Worm (Caenorhabditis elegans) whole organism, late embryonic: ENCODE data around the gene F14D2.11.

Experiments
- C08G9.2 ChIP-seq: sonication (generic microtip); optimal IDR thresholded peaks from 2 replicates; lab custom pipeline; 2016; ENCODE audit warnings: mild to moderate bottlenecking, missing genetic modification characterization, moderate library complexity, missing compliant biosample characterization
- C38D4.7 ChIP-seq: fragments of 200-800 bp; sonication (Bioruptor generic); optimal IDR thresholded peaks from 2 replicates; lab custom pipeline; 2018; ENCODE audit warnings: mild to moderate bottlenecking, missing genetic modification characterization, moderate library complexity, missing compliant biosample characterization
- F13H6.1 ChIP-seq: sonication (generic microtip); optimal IDR thresholded peaks from 2 replicates; lab custom pipeline; 2016; ENCODE audit warnings: missing genetic modification characterization, missing compliant biosample characterization
- ceh-18 ChIP-seq: sonication (generic microtip); optimal IDR thresholded peaks from 2 replicates; lab custom pipeline; 2016; ENCODE audit warnings: missing genetic modification characterization, missing compliant biosample characterization
- ceh-2 ChIP-seq: sonication (generic microtip); optimal IDR thresholded peaks from 2 replicates; lab custom pipeline; 2016; ENCODE audit warnings: missing genotype, missing genetic modification characterization, missing compliant biosample characterization
- ceh-22 ChIP-seq: sonication (generic microtip); optimal IDR thresholded peaks from 2 replicates; lab custom pipeline; 2017; ENCODE audit warnings: missing biosample characterization, missing genetic modification characterization
- ceh-24 ChIP-seq: sonication (generic microtip); optimal IDR thresholded peaks from 2 replicates; lab custom pipeline; 2016; ENCODE audit warnings: mild to moderate bottlenecking, missing genetic modification characterization, missing compliant biosample characterization
- ceh-31 ChIP-seq: sonication (generic microtip); optimal IDR thresholded peaks from 2 replicates; lab custom pipeline; 2016; ENCODE audit warnings: missing genetic modification characterization, missing compliant biosample characterization
- ceh-34 ChIP-seq: sonication (generic microtip); optimal IDR thresholded peaks from 2 replicates; lab custom pipeline; 2016; ENCODE audit warnings: mild to moderate bottlenecking, missing genetic modification characterization, missing compliant biosample characterization
- ceh-45 ChIP-seq: fragments of 200-800 bp; sonication (Bioruptor generic); IDR thresholded peaks from 2 replicates; pipeline ENCODE4 v1.3.6; 2022; ENCODE audit warnings: missing genetic modification reagents, missing genetic modification characterization, missing compliant biosample characterization
- ceh-48 ChIP-seq: sonication (generic microtip); optimal IDR thresholded peaks from 2 replicates; lab custom pipeline; 2016; ENCODE audit warnings: missing genetic modification characterization, inconsistent platforms, missing compliant biosample characterization
- ceh-9 ChIP-seq: sonication (generic microtip); optimal IDR thresholded peaks from 2 replicates; lab custom pipeline; 2016; ENCODE audit warnings: mild to moderate bottlenecking, missing genetic modification characterization, inconsistent platforms, missing compliant biosample characterization
- che-1 ChIP-seq: sonication (generic microtip); optimal IDR thresholded peaks from 2 replicates; lab custom pipeline; 2016; ENCODE audit warnings: mild to moderate bottlenecking, missing genetic modification characterization, missing compliant biosample characterization
- dve-1 ChIP-seq: sonication (generic microtip); optimal IDR thresholded peaks from 2 replicates; lab custom pipeline; 2017; ENCODE audit warnings: antibody characterized with exemption, mild to moderate bottlenecking, missing genetic modification characterization, missing compliant biosample characterization
- elt-2 ChIP-seq: sonication (generic microtip); optimal IDR thresholded peaks from 2 replicates; lab custom pipeline; 2016; ENCODE audit warnings: missing genetic modification reagents, missing genetic modification characterization, missing compliant biosample characterization
- fax-1 ChIP-seq: sonication (generic microtip); optimal IDR thresholded peaks from 2 replicates; lab custom pipeline; 2016; ENCODE audit warnings: missing genotype, missing genetic modification characterization, missing compliant biosample characterization
- fkh-6 ChIP-seq: sonication (generic microtip); optimal IDR thresholded peaks from 2 replicates; lab custom pipeline; 2016; ENCODE audit warnings: missing genetic modification characterization, missing compliant biosample characterization
- gmeb-2 ChIP-seq: sonication (generic microtip); optimal IDR thresholded peaks from 2 replicates; lab custom pipeline; 2016; ENCODE audit warnings: missing genetic modification characterization, inconsistent platforms, missing compliant biosample characterization
- hlh-13 ChIP-seq: fragments of 200-800 bp; sonication (Bioruptor generic); optimal IDR thresholded peaks from 2 replicates; lab custom pipeline; 2018; ENCODE audit warnings: mild to moderate bottlenecking, missing genetic modification characterization, missing compliant biosample characterization
- hlh-15 ChIP-seq: sonication (generic microtip); optimal IDR thresholded peaks from 2 replicates; lab custom pipeline; 2016; ENCODE audit warnings: missing genetic modification characterization, missing compliant biosample characterization
- hlh-30 ChIP-seq: sonication (generic microtip); optimal IDR thresholded peaks from 2 replicates; lab custom pipeline; 2017; ENCODE audit warnings: antibody characterized with exemption, missing genetic modification characterization, missing compliant biosample characterization; ENCODE audit not compliant: insufficient read depth
- hlh-6 ChIP-seq: sonication (generic microtip); optimal IDR thresholded peaks from 2 replicates; lab custom pipeline; 2016; ENCODE audit warnings: missing genotype, missing genetic modification characterization, missing compliant biosample characterization
- hlh-8 ChIP-seq: sonication (generic microtip); optimal IDR thresholded peaks from 2 replicates; lab custom pipeline; 2016; ENCODE audit warnings: missing genotype, missing genetic modification characterization, missing compliant biosample characterization
- lin-11 ChIP-seq: fragments of 200-800 bp; sonication (Bioruptor generic); optimal IDR thresholded peaks from 2 replicates; lab custom pipeline; 2018; ENCODE audit warnings: mild to moderate bottlenecking, missing genetic modification characterization, missing compliant biosample characterization
- madf-2 ChIP-seq: sonication (generic microtip); optimal IDR thresholded peaks from 2 replicates; lab custom pipeline; 2017; ENCODE audit warnings: missing genetic modification characterization, missing compliant biosample characterization
- mec-3 ChIP-seq: sonication (generic microtip); optimal IDR thresholded peaks from 2 replicates; lab custom pipeline; 2016; ENCODE audit warnings: borderline replicate concordance, missing genetic modification characterization, missing compliant biosample characterization
- nhr-11 ChIP-seq: fragments of 150-350 bp; optimal IDR thresholded peaks from 2 replicates; lab custom pipeline; 2014; ENCODE audit warnings: missing biosample characterization, missing genetic modification characterization
- npax-4 ChIP-seq: sonication (generic microtip); optimal IDR thresholded peaks from 2 replicates; lab custom pipeline; 2016; ENCODE audit warnings: missing genetic modification characterization, missing compliant biosample characterization
- pag-3 ChIP-seq: sonication (generic microtip); optimal IDR thresholded peaks from 2 replicates; lab custom pipeline; 2016; ENCODE audit warnings: missing compliant biosample characterization, missing genetic modification characterization, borderline replicate concordance
- pat-9 ChIP-seq: fragments of 200-800 bp; sonication (Bioruptor generic); optimal IDR thresholded peaks from 2 replicates; lab custom pipeline; 2018; ENCODE audit warnings: mild to moderate bottlenecking, missing genetic modification characterization, moderate library complexity, missing compliant biosample characterization
- pha-2 ChIP-seq: sonication (generic microtip); optimal IDR thresholded peaks from 2 replicates; lab custom pipeline; 2017; ENCODE audit warnings: mild to moderate bottlenecking, missing genetic modification characterization, missing compliant biosample characterization
- pha-4 ChIP-seq: fragments of 150-350 bp; optimal IDR thresholded peaks from 2 replicates; lab custom pipeline; 2018; ENCODE audit warnings: missing biosample characterization, missing genetic modification reagents, missing genetic modification characterization
- pqm-1 ChIP-seq: sonication (generic microtip); optimal IDR thresholded peaks from 2 replicates; lab custom pipeline; 2016; ENCODE audit warnings: missing genetic modification characterization, missing compliant biosample characterization
- pros-1 ChIP-seq: fragments of 150-350 bp; optimal IDR thresholded peaks from 2 replicates; lab custom pipeline; 2014; ENCODE audit warnings: missing biosample characterization, missing genetic modification reagents, missing genetic modification characterization
- rnt-1 ChIP-seq: sonication (generic microtip); optimal IDR thresholded peaks from 2 replicates; lab custom pipeline; 2016; ENCODE audit warnings: missing genetic modification characterization, missing compliant biosample characterization
- sdc-2 ChIP-seq: sonication (generic microtip); optimal IDR thresholded peaks from 2 replicates; lab custom pipeline; 2016; ENCODE audit warnings: missing genotype, missing genetic modification characterization, missing compliant biosample characterization
- sox-4 ChIP-seq: sonication (generic microtip); optimal IDR thresholded peaks from 2 replicates; lab custom pipeline; 2017; ENCODE audit warnings: mild to moderate bottlenecking, missing genetic modification characterization, inconsistent platforms, missing compliant biosample characterization
- ttx-3 ChIP-seq: sonication (generic microtip); optimal IDR thresholded peaks from 2 replicates; lab custom pipeline; 2016; ENCODE audit warnings: missing genetic modification reagents, missing genetic modification characterization, missing compliant biosample characterization
- unc-3 ChIP-seq, 2 experiments: fragments of 200-800 bp in 1 of 2; sonication (Bioruptor generic) in 1 of 2; sonication (generic microtip) in 1 of 2; conservative IDR thresholded peaks in 1 of 2; optimal IDR thresholded peaks in 1 of 2; 2 replicates each; pipeline versions ENCODE4 v1.3.6 to Lab custom; 2016 to 2022; ENCODE audit warnings: missing compliant biosample characterization in 2 of 2, missing genetic modification characterization in 2 of 2, missing genetic modification reagents in 1 of 2
- ztf-16 ChIP-seq: sonication (generic microtip); optimal IDR thresholded peaks from 2 replicates; lab custom pipeline; 2017; ENCODE audit warnings: missing genetic modification characterization, missing compliant biosample characterization

The F14D2.11 gene

DNA sequence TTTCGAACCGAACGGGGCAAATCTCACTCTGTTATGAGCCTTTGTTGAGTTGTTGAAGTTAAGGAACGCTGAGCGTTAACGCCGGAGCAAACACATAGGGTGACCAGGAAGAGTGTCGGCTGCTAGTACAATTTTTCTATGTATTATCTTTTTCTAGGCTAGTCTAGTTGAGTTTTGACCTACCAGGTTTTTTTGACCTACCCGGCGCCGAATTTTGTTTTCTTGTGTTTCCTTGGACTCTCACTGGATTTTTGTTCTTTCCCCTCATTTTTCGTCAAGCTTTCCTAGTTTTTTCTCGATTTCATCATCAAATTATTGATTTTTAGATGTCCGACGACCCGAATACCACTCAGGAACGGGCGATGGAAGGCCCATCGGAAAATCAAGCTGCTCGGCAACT, 39.6 kb upstream of the F14D2.11 start, which contains the start of gene T06D4.1:
TSS of gene T06D4.1 (plus strand) at position 321 of the 400 bp plus-strand sequence.
- no peak for TF ChIP-seq che-1 (tag; lab: Kevin White, UChicago)

DNA sequence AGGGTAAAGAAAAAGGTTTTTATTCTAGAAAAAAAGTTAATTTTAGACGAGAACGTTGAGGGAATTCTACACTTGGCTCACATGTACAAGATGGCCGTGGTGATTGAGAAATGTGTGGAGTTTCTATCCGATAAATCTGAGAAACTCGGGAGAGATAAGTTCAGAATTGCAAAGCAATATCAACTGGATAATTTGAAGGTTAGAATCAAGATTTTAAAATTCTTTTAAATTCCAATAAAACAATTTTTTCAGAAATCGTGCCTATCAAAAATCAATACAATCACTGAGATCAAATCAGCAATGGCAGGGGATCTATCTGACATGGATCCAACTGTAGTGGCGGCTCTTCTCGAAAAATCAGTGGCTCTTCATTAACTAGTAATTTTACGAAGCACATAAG, 36.4 kb upstream of the F14D2.11 start, which contains the start of gene Y49F6C.2:
TSS of gene Y49F6C.2 (plus strand) at position 301 of the 400 bp plus-strand sequence.
- no peak for TF ChIP-seq ceh-31 (tag; lab: Kevin White, UChicago)
- no peak for TF ChIP-seq dve-1 (tag; lab: Kevin White, UChicago)
- TF ChIP-seq ttx-3 (tag; lab: Kevin White, UChicago): no peak
- no peak for TF ChIP-seq pha-2 (tag; lab: Kevin White, UChicago)
- TF ChIP-seq unc-3 (GFP tag; conservative IDR thresholded peaks at IDR 0.05; lab: Robert Waterston, UW): no peak
- TF ChIP-seq unc-3 (tag; optimal IDR thresholded peaks at IDR 0.05; lab: Kevin White, UChicago): no peak
- no peak for TF ChIP-seq hlh-30 (tag; lab: Kevin White, UChicago)
- no peak for TF ChIP-seq ceh-22 (tag; lab: Kevin White, UChicago)
- TF ChIP-seq nhr-11 (tag; lab: Kevin White, UChicago): no peak
- no peak for TF ChIP-seq ceh-2 (tag; lab: Kevin White, UChicago)
- TF ChIP-seq ceh-9: no peak
- no peak for TF ChIP-seq pha-4 (tag; lab: Kevin White, UChicago)
- TF ChIP-seq sdc-2 (tag; lab: Kevin White, UChicago): no peak
- TF ChIP-seq pros-1: no peak
- TF ChIP-seq, all 69 proteins: peak for 0

DNA sequence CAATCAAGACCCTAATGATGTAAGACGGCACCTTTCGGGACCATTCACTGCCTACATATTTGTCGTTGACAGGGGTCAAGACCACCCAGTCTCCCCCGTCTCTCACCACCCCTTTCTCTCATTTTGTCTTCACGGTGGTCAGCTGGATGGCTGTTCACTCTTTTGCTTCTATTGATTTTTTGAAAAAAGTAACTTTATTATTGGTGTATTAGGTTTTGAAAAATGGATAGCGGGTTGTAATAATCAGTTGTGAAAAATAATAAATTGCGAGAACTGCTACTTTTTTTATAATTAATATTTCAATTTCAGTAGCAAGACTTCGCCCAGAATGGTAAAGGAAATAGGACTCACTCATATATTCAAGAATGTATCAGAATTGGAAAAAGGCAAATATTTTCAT, 34.9 kb upstream of the F14D2.11 start, which contains the start of gene bath-9:
TSS of gene bath-9 (plus strand) at position 301 of the 400 bp plus-strand sequence.
- TF ChIP-seq F13H6.1 (tag; lab: Kevin White, UChicago) (no peak), ceh-24 (tag; lab: Kevin White, UChicago) (no peak), mec-3 (tag; lab: Kevin White, UChicago) (no peak), pat-9 (tag; lab: Kevin White, UChicago) (no peak), hlh-15 (no peak), pha-2 (tag; lab: Kevin White, UChicago) (no peak), hlh-8 (no peak), pag-3 (no peak), ceh-34 (tag; lab: Kevin White, UChicago) (no peak), madf-2 (tag; lab: Kevin White, UChicago) (no peak), elt-2 (no peak), sox-4 (no peak), lin-11 (tag; lab: Kevin White, UChicago) (no peak), ztf-16 (tag; lab: Kevin White, UChicago) (no peak), fkh-6 (tag; lab: Kevin White, UChicago) (no peak)

ce11 chrII:3375302-3375701, 33.4 kb upstream of the F14D2.11 start:
- TF ChIP-seq C38D4.7 (no peak), ceh-48 (tag; lab: Kevin White, UChicago) (no peak), ceh-18 (no peak), rnt-1 (tag; lab: Kevin White, UChicago) (no peak), pag-3 (no peak), pqm-1 (tag; lab: Kevin White, UChicago) (no peak), npax-4 (tag; lab: Kevin White, UChicago) (no peak), mec-3 (tag; lab: Kevin White, UChicago) (no peak), gmeb-2 (tag; lab: Kevin White, UChicago) (no peak), C08G9.2 (tag; lab: Kevin White, UChicago) (no peak), fax-1 (no peak), ceh-45 (no peak), nhr-11 (tag; lab: Kevin White, UChicago) (no peak), hlh-13 (no peak), hlh-6 (no peak)
